Worm (Caenorhabditis elegans) whole organism, L4 larva: ENCODE measurements around the gene famp-1.

Experiments used
- aly-2 ChIP-seq: sonication (generic microtip); optimal IDR thresholded peaks from 2 replicates; lab custom pipeline; 2018; ENCODE audit warnings: missing biosample characterization, missing genetic modification characterization
- ces-1 ChIP-seq: fragments of 150-350 bp; sonication (generic microtip); optimal IDR thresholded peaks from 4 replicates; lab custom pipeline; 2014; ENCODE audit warnings: missing biosample characterization, missing genetic modification reagents, missing genetic modification characterization
- daf-12 ChIP-seq: fragments of 150-350 bp; optimal IDR thresholded peaks from 2 replicates; lab custom pipeline; 2014; ENCODE audit warnings: missing biosample characterization, missing genetic modification reagents, missing genetic modification characterization
- egl-43 ChIP-seq: fragments of 200-800 bp; sonication (Bioruptor generic); IDR thresholded peaks from 2 replicates; pipeline ENCODE4 v1.3.6; 2022; ENCODE audit warnings: missing genetic modification reagents, missing genetic modification characterization, missing compliant biosample characterization
- fkh-10 ChIP-seq: fragments of 150-350 bp; optimal IDR thresholded peaks from 2 replicates; lab custom pipeline; 2014; ENCODE audit warnings: missing biosample characterization, missing genetic modification reagents, missing genetic modification characterization
- lin-15B ChIP-seq: fragments of 150-350 bp; sonication (generic microtip); optimal IDR thresholded peaks from 3 replicates; lab custom pipeline; 2014; ENCODE audit warnings: missing biosample characterization, missing genetic modification characterization
- lsy-2 ChIP-seq, 2 experiments: fragments of 150-350 bp in 1 of 2; sonication (generic microtip) in 1 of 2; optimal IDR thresholded peaks; 2 replicates each; lab custom pipeline; 2014 to 2017; ENCODE audit warnings: missing biosample characterization in 2 of 2, missing genetic modification characterization in 2 of 2
- nhr-11 ChIP-seq: fragments of 150-350 bp; optimal IDR thresholded peaks from 2 replicates; lab custom pipeline; 2014; ENCODE audit warnings: missing biosample characterization, missing genetic modification characterization
- nhr-25 ChIP-seq: sonication (generic microtip); optimal IDR thresholded peaks from 2 replicates; lab custom pipeline; 2017; ENCODE audit warnings: missing genetic modification characterization, mild to moderate bottlenecking, missing compliant biosample characterization, antibody characterized with exemption, moderate library complexity, borderline replicate concordance; ENCODE audit not compliant: insufficient read depth
- nhr-77 ChIP-seq: fragments of 150-350 bp; optimal IDR thresholded peaks from 2 replicates; lab custom pipeline; 2014; ENCODE audit warnings: missing biosample characterization, missing genetic modification characterization
- snpc-4 ChIP-seq: fragments of 150-350 bp; optimal IDR thresholded peaks from 2 replicates; lab custom pipeline; 2014; ENCODE audit warnings: missing biosample characterization, missing genetic modification characterization
- zag-1 ChIP-seq: fragments of 150-350 bp; optimal IDR thresholded peaks from 2 replicates; lab custom pipeline; 2014; ENCODE audit warnings: missing biosample characterization, missing genetic modification characterization
- ztf-11 ChIP-seq: fragments of 150-350 bp; optimal IDR thresholded peaks from 2 replicates; lab custom pipeline; 2014; ENCODE audit warnings: missing biosample characterization, missing genetic modification characterization

DNA sequence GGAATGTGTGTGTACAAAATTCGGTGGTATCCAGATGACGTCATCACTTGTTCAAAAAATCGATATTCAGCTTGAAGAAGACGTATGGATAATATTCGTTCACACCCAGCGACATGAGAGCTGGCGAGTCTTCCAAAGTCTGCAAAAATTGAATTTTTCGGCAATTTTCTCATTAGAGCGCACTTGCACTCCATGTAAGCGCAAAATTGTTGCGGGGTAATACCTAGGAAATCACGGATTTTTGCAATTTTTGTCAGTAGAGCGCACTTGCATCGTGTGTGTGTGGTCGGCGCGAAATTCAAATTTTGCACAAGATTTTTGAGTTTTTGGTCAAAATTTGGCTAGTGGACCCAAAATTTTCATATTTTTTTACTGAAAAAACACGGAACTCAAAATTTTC is 44.7 kb upstream of the famp-1 start:
- TF ChIP-seq nhr-77 (tag; lab: Kevin White, UChicago) (no peak), daf-12 (no peak), aly-2 (tag; lab: Kevin White, UChicago) (no peak), ces-1 (GFP tag; lab: Kevin White, UChicago) (no peak), zag-1 (tag; lab: Kevin White, UChicago) (no peak), ztf-11 (tag; lab: Kevin White, UChicago) (no peak), nhr-11 (no peak), lsy-2 (tag; optimal IDR thresholded peaks at IDR 0.05; lab: Kevin White, UChicago) (no peak), fkh-10 (GFP tag; lab: Kevin White, UChicago) (no peak), egl-43 (no peak), nhr-25 (tag; lab: Kevin White, UChicago) (no peak), snpc-4 (tag; lab: Kevin White, UChicago) (no peak), lin-15B (tag; lab: Kevin White, UChicago) (no peak)
